Fruit fly (Drosophila melanogaster): ENCODE results near the gene UbcE2H.

DNA sequence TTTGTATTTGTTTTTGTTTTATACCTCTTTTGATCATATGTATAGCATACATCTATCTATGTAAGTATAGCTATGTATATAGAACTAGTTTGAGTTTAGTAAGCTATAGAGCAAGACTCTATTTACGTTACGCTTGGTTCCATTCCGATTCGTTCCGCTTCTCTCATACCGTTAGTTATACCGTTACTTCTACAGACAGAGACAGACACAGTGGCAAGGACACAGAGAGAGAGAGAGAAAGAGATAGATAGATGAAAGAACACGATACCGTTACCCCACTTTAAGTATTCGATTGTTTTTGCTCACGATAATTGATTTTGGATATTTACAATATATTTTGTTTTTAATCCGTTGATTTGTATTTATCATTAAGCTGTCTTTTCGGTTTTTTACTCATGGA is 47.3 kb downstream of the UbcE2H start:
- no peak for TF ChIP-seq CG11617 (GFP tag; optimal IDR thresholded peaks at IDR 0.05)
- TF ChIP-seq CG1620 (GFP tag; optimal IDR thresholded peaks at IDR 0.05): no peak
- no peak for TF ChIP-seq Hr96 (GFP tag; optimal IDR thresholded peaks at IDR 0.05)
